Worm (Caenorhabditis elegans) whole organism, young adult: ENCODE results near the gene rps-21.

Source experiments
- B0019.2 ChIP-seq: fragments of 200-800 bp; sonication (Bioruptor generic); conservative IDR thresholded peaks from 2 replicates; pipeline ENCODE4 v1.3.6; 2022; ENCODE audit warnings: missing genetic modification reagents, missing genetic modification characterization, missing compliant biosample characterization
- D2030.7 ChIP-seq: fragments of 200-800 bp; sonication (Bioruptor generic); IDR thresholded peaks from 2 replicates; pipeline ENCODE4 v1.3.6; 2022; ENCODE audit warnings: missing genetic modification reagents, missing genetic modification characterization, missing compliant biosample characterization
- F22D6.2 ChIP-seq: sonication (generic microtip); optimal IDR thresholded peaks from 2 replicates; lab custom pipeline; 2016; ENCODE audit warnings: mild to moderate bottlenecking, missing genetic modification characterization, missing compliant biosample characterization
- F55B11.4 ChIP-seq: sonication (generic microtip); optimal IDR thresholded peaks from 2 replicates; lab custom pipeline; 2016; ENCODE audit warnings: missing compliant biosample characterization, missing genetic modification characterization, borderline replicate concordance; ENCODE audit not compliant: insufficient read depth
- F57C9.4 ChIP-seq: sonication (generic microtip); optimal IDR thresholded peaks from 2 replicates; lab custom pipeline; 2017; ENCODE audit warnings: mild to moderate bottlenecking, missing genetic modification characterization, missing compliant biosample characterization
- K12H6.12 ChIP-seq: fragments of 200-800 bp; sonication (Bioruptor generic); optimal IDR thresholded peaks from 2 replicates; lab custom pipeline; 2018; ENCODE audit warnings: mild to moderate bottlenecking, missing genetic modification characterization, missing compliant biosample characterization
- T07F8.4 ChIP-seq: sonication (generic microtip); optimal IDR thresholded peaks from 2 replicates; lab custom pipeline; 2016; ENCODE audit warnings: mild to moderate bottlenecking, missing genetic modification characterization, moderate library complexity, missing compliant biosample characterization
- Y79H2A.3 ChIP-seq: fragments of 200-800 bp; sonication (Bioruptor generic); conservative IDR thresholded peaks from 2 replicates; pipeline ENCODE4 v1.3.6; 2022; ENCODE audit warnings: missing genetic modification reagents, missing genetic modification characterization, missing compliant biosample characterization
- akir-1 ChIP-seq: fragments of 200-800 bp; sonication (Bioruptor generic); optimal IDR thresholded peaks from 2 replicates; lab custom pipeline; 2018; ENCODE audit warnings: mild to moderate bottlenecking, missing genetic modification characterization, moderate library complexity, missing compliant biosample characterization
- ama-1 ChIP-seq, 3 experiments: fragments of 150-350 bp in 1 of 3; sonication (generic microtip) in 2 of 3; optimal IDR thresholded peaks; 2 replicates each; lab custom pipeline; 2014 to 2018; ENCODE audit warnings: missing biosample characterization in 2 of 3, missing genetic modification characterization in 2 of 3, missing genetic modification reagents in 2 of 3
- aptf-3 ChIP-seq: fragments of 200-800 bp; sonication (Bioruptor generic); IDR thresholded peaks from 2 replicates; pipeline ENCODE4 v1.3.6; 2022; ENCODE audit warnings: missing genetic modification characterization, missing compliant biosample characterization
- atf-7 ChIP-seq: sonication (generic microtip); optimal IDR thresholded peaks from 2 replicates; lab custom pipeline; 2017; ENCODE audit warnings: mild to moderate bottlenecking, missing genetic modification characterization, missing compliant biosample characterization
- attf-5 ChIP-seq: fragments of 200-800 bp; sonication (Bioruptor generic); optimal IDR thresholded peaks from 2 replicates; lab custom pipeline; 2018; ENCODE audit warnings: mild to moderate bottlenecking, missing genetic modification characterization, missing compliant biosample characterization
- attf-6 ChIP-seq: fragments of 200-800 bp; sonication (Bioruptor generic); IDR thresholded peaks from 2 replicates; pipeline ENCODE4 v1.3.6; 2022; ENCODE audit warnings: missing genetic modification reagents, missing genetic modification characterization, missing compliant biosample characterization
- cebp-1 ChIP-seq, 2 experiments: fragments of 200-800 bp in 1 of 2; sonication (Bioruptor generic) in 1 of 2; sonication (generic microtip) in 1 of 2; IDR thresholded peaks in 1 of 2; optimal IDR thresholded peaks in 1 of 2; 2 replicates each; pipeline versions ENCODE4 v1.3.6 to Lab custom; 2017 to 2022; ENCODE audit warnings: missing compliant biosample characterization in 2 of 2, missing genetic modification characterization in 2 of 2, mild to moderate bottlenecking in 1 of 2, missing genetic modification reagents in 1 of 2, moderate library complexity in 1 of 2
- ceh-27 ChIP-seq: fragments of 200-800 bp; sonication (Bioruptor generic); optimal IDR thresholded peaks from 2 replicates; lab custom pipeline; 2018; ENCODE audit warnings: mild to moderate bottlenecking, missing genetic modification characterization, moderate library complexity, missing compliant biosample characterization
- ceh-91 ChIP-seq: fragments of 200-800 bp; sonication (Bioruptor generic); IDR thresholded peaks from 2 replicates; pipeline ENCODE4 v1.3.6; 2022; ENCODE audit warnings: missing genetic modification reagents, missing genetic modification characterization, missing compliant biosample characterization
- die-1 ChIP-seq: sonication (generic microtip); optimal IDR thresholded peaks from 2 replicates; lab custom pipeline; 2016; ENCODE audit warnings: missing genotype, mild to moderate bottlenecking, missing genetic modification characterization, missing compliant biosample characterization
- dpff-1 ChIP-seq: sonication (generic microtip); optimal IDR thresholded peaks from 2 replicates; lab custom pipeline; 2017; ENCODE audit warnings: mild to moderate bottlenecking, missing genetic modification characterization, missing compliant biosample characterization
- egl-18 ChIP-seq: fragments of 200-800 bp; sonication (Bioruptor generic); IDR thresholded peaks from 2 replicates; pipeline ENCODE4 v1.3.6; 2022; ENCODE audit warnings: missing genetic modification reagents, missing genetic modification characterization, missing compliant biosample characterization
- egl-44 ChIP-seq: fragments of 200-800 bp; sonication (Bioruptor generic); IDR thresholded peaks from 2 replicates; pipeline ENCODE4 v1.3.6; 2022; ENCODE audit warnings: missing genetic modification reagents, missing genetic modification characterization, missing compliant biosample characterization
- ets-4 ChIP-seq: fragments of 200-800 bp; sonication (Bioruptor generic); optimal IDR thresholded peaks from 2 replicates; lab custom pipeline; 2018; ENCODE audit warnings: mild to moderate bottlenecking, missing genetic modification characterization, missing compliant biosample characterization
- fkh-3 ChIP-seq: sonication (generic microtip); optimal IDR thresholded peaks from 2 replicates; lab custom pipeline; 2016; ENCODE audit warnings: mild to moderate bottlenecking, missing genetic modification characterization, missing compliant biosample characterization
- him-1 ChIP-seq: sonication (generic microtip); optimal IDR thresholded peaks from 2 replicates; lab custom pipeline; 2016; ENCODE audit warnings: missing genotype, missing genetic modification reagents, missing genetic modification characterization, missing compliant biosample characterization
- hlh-12 ChIP-seq: sonication (generic microtip); optimal IDR thresholded peaks from 2 replicates; lab custom pipeline; 2016; ENCODE audit warnings: missing genetic modification characterization, missing compliant biosample characterization
- hsf-1 ChIP-seq: fragments of 200-800 bp; sonication (Bioruptor generic); IDR thresholded peaks from 2 replicates; pipeline ENCODE4 v1.3.6; 2022; ENCODE audit warnings: missing genetic modification reagents, missing genetic modification characterization, missing compliant biosample characterization
- lin-40 ChIP-seq: sonication (generic microtip); optimal IDR thresholded peaks from 2 replicates; lab custom pipeline; 2016; ENCODE audit warnings: missing genetic modification characterization, mild to moderate bottlenecking, missing compliant biosample characterization, missing genotype, missing genetic modification reagents
- lin-54 ChIP-seq: fragments of 200-800 bp; sonication (Bioruptor generic); optimal IDR thresholded peaks from 2 replicates; lab custom pipeline; 2018; ENCODE audit warnings: mild to moderate bottlenecking, missing genetic modification characterization, missing compliant biosample characterization
- lir-1 ChIP-seq: fragments of 200-800 bp; sonication (Bioruptor generic); conservative IDR thresholded peaks from 2 replicates; pipeline ENCODE4 v1.3.6; 2022; ENCODE audit warnings: missing genetic modification reagents, missing genetic modification characterization, missing compliant biosample characterization
- madf-3 ChIP-seq: fragments of 200-800 bp; sonication (Bioruptor generic); IDR thresholded peaks from 2 replicates; pipeline ENCODE4 v1.3.6; 2022; ENCODE audit warnings: missing genetic modification reagents, missing genetic modification characterization, missing compliant biosample characterization
- madf-6 ChIP-seq: fragments of 200-800 bp; sonication (Bioruptor generic); IDR thresholded peaks from 2 replicates; pipeline ENCODE4 v1.3.6; 2022; ENCODE audit warnings: missing genetic modification reagents, missing genetic modification characterization, missing compliant biosample characterization
- madf-8 ChIP-seq: fragments of 200-800 bp; sonication (Bioruptor generic); conservative IDR thresholded peaks from 2 replicates; pipeline ENCODE4 v1.3.6; 2022; ENCODE audit warnings: missing genetic modification reagents, missing genetic modification characterization, missing compliant biosample characterization
- mcd-1 ChIP-seq: fragments of 200-800 bp; sonication (Bioruptor generic); IDR thresholded peaks from 2 replicates; pipeline ENCODE4 v1.3.6; 2022; ENCODE audit warnings: missing genetic modification reagents, missing genetic modification characterization, missing compliant biosample characterization
- mxl-1 ChIP-seq: sonication (generic microtip); optimal IDR thresholded peaks from 2 replicates; lab custom pipeline; 2016; ENCODE audit warnings: missing genetic modification characterization, missing compliant biosample characterization
- nfya-2 ChIP-seq: fragments of 200-800 bp; sonication (Bioruptor generic); IDR thresholded peaks from 2 replicates; pipeline ENCODE4 v1.3.6; 2022; ENCODE audit warnings: missing genetic modification reagents, missing genetic modification characterization, missing compliant biosample characterization
- nhr-120 ChIP-seq: fragments of 200-800 bp; sonication (Bioruptor generic); IDR thresholded peaks from 2 replicates; pipeline ENCODE4 v1.3.6; 2022; ENCODE audit warnings: missing genetic modification characterization, missing compliant biosample characterization
- nhr-179 ChIP-seq: sonication (generic microtip); optimal IDR thresholded peaks from 2 replicates; lab custom pipeline; 2016; ENCODE audit warnings: mild to moderate bottlenecking, missing genetic modification characterization, missing compliant biosample characterization
- sea-2 ChIP-seq: fragments of 200-800 bp; sonication (Bioruptor generic); IDR thresholded peaks from 2 replicates; pipeline ENCODE4 v1.3.6; 2022; ENCODE audit warnings: missing genetic modification characterization, missing compliant biosample characterization
- somi-1 ChIP-seq: fragments of 200-800 bp; sonication (Bioruptor generic); optimal IDR thresholded peaks from 2 replicates; lab custom pipeline; 2018; ENCODE audit warnings: mild to moderate bottlenecking, missing genetic modification characterization, missing compliant biosample characterization
- tbx-9 ChIP-seq: sonication (generic microtip); optimal IDR thresholded peaks from 2 replicates; lab custom pipeline; 2016; ENCODE audit warnings: borderline replicate concordance, missing genetic modification characterization, inconsistent platforms, missing compliant biosample characterization
- unc-62 ChIP-seq: fragments of 150-350 bp; optimal IDR thresholded peaks from 2 replicates; lab custom pipeline; 2014; ENCODE audit warnings: missing biosample characterization, missing genetic modification reagents, missing genetic modification characterization
- xnd-1 ChIP-seq: sonication (generic microtip); optimal IDR thresholded peaks from 2 replicates; lab custom pipeline; 2016; ENCODE audit warnings: missing genotype, missing genetic modification reagents, missing genetic modification characterization, missing compliant biosample characterization
- zim-3 ChIP-seq: sonication (generic microtip); optimal IDR thresholded peaks from 2 replicates; lab custom pipeline; 2017; ENCODE audit warnings: mild to moderate bottlenecking, missing genetic modification characterization, moderate library complexity, missing compliant biosample characterization
- ztf-25 ChIP-seq: fragments of 200-800 bp; sonication (Bioruptor generic); IDR thresholded peaks from 2 replicates; pipeline ENCODE4 v1.3.6; 2022; ENCODE audit warnings: missing genetic modification reagents, missing genetic modification characterization, missing compliant biosample characterization
- ztf-26 ChIP-seq: sonication (generic microtip); optimal IDR thresholded peaks from 2 replicates; lab custom pipeline; 2017; ENCODE audit warnings: missing genetic modification characterization, missing compliant biosample characterization

rps-21 gene

DNA sequence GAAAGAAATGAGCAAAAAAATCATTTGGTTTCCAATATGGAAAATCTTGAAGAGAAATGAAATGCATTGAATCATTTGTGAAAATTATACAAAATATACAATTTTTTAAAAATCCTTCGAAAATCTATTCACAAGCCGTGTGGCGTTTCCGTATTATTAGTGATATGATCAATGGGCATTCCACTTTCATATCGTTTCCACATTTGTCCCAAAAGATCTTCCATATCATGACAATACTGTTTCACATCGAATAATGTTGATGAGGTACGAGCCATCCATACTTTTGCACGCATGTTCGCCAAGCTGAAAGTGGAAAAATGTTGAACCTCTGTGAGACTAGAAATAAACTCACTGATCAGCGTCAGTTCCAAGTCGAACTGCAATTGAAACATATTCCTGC lies 43.1 kb downstream of the rps-21 start:
- TF ChIP-seq F22D6.2 (tag; lab: Kevin White, UChicago), result no peak
- no peak for TF ChIP-seq tbx-9 (tag; lab: Kevin White, UChicago)
- TF ChIP-seq madf-3, result 0 out of 2 replicates have a peak, but pooled peaks have one; percentile 26
- TF ChIP-seq, all 124 proteins: peak for 1

DNA sequence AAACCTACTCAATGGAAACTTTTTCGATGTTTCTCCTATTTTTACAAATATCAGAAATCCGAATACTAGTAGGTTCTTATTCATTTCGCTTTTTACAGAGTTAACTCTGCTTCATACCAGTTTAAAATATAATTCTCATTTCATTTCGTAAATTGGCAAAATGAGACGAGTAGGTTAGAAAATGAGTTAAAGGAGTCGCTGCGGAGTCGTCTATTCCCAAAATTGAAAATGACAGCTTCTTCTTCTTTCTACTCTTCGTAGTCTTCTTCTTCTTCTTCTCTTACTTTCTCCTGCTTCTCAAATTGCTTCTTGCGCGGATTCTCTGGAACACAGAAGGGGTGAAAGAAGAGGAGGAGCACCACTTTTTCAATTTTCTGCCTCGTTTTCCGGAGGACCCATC lies 44.7 kb downstream of the rps-21 start, which contains the start of gene glr-2:
Gene glr-2, minus strand, starts transcription at position 211 of the 400 bp plus-strand sequence.
- TF ChIP-seq ceh-91 (GFP tag; lab: Robert Waterston, UW) (no peak), F57C9.4 (tag; lab: Kevin White, UChicago) (no peak), madf-6 (GFP tag; lab: Robert Waterston, UW) (no peak), lir-1 (GFP tag; lab: Robert Waterston, UW) (no peak), F55B11.4 (tag; lab: Kevin White, UChicago) (no peak), lin-40 (tag; lab: Kevin White, UChicago) (no peak), him-1 (tag; lab: Kevin White, UChicago) (no peak), fkh-3 (tag; lab: Kevin White, UChicago) (no peak), Y79H2A.3 (GFP tag; lab: Robert Waterston, UW) (no peak), F22D6.2 (tag; lab: Kevin White, UChicago) (no peak), xnd-1 (tag; lab: Kevin White, UChicago) (no peak), lin-54 (GFP tag; lab: Kevin White, UChicago) (no peak), cebp-1 (GFP tag; IDR thresholded peaks at IDR 0.05; lab: Robert Waterston, UW) (no peak), cebp-1 (tag; optimal IDR thresholded peaks at IDR 0.05; lab: Kevin White, UChicago) (no peak), aptf-3 (GFP tag; lab: Robert Waterston, UW) (no peak), ets-4 (GFP tag; lab: Kevin White, UChicago) (no peak), egl-44 (GFP tag; lab: Robert Waterston, UW) (no peak), hsf-1 (no peak)
- TF ChIP-seq, all 124 proteins: peak for 0

- no peak for TF ChIP-seq sea-2 (GFP tag; lab: Robert Waterston, UW)
- TF ChIP-seq D2030.7, result peak; percentile 92
- no peak for TF ChIP-seq die-1 (tag; lab: Kevin White, UChicago)
- peak; percentile 30 for TF ChIP-seq dpff-1 (tag; lab: Kevin White, UChicago)
- TF ChIP-seq lin-40 (tag; lab: Kevin White, UChicago), result no peak
- TF ChIP-seq mxl-1, result no peak
- TF ChIP-seq nhr-179 (tag; lab: Kevin White, UChicago), result no peak
- no peak for TF ChIP-seq attf-5
- TF ChIP-seq ztf-25, result no peak
- TF ChIP-seq T07F8.4 (tag; lab: Kevin White, UChicago), result no peak
- TF ChIP-seq unc-62, result no peak
- peak; percentile 56 for TF ChIP-seq hsf-1
- no peak for TF ChIP-seq K12H6.12
- TF ChIP-seq mcd-1 (GFP tag; lab: Robert Waterston, UW), result peak; percentile 51
- TF ChIP-seq attf-6 (GFP tag; lab: Robert Waterston, UW), result peak; percentile 96
- TF ChIP-seq ceh-27 (GFP tag; lab: Kevin White, UChicago), result no peak
- no peak for TF ChIP-seq nfya-2 (GFP tag; lab: Robert Waterston, UW)
- no peak for TF ChIP-seq hlh-12 (tag; lab: Kevin White, UChicago)
- no peak for TF ChIP-seq atf-7
- 0 out of 2 replicates have a peak, but pooled peaks have one; percentile 7 for TF ChIP-seq madf-8
- TF ChIP-seq akir-1 (GFP tag; lab: Kevin White, UChicago), result no peak
- TF ChIP-seq B0019.2 (GFP tag; lab: Robert Waterston, UW), result 0 out of 2 replicates have a peak, but pooled peaks have one; percentile 24
- no peak for TF ChIP-seq zim-3
- TF ChIP-seq egl-18, result no peak
- no peak for TF ChIP-seq somi-1 (GFP tag; lab: Kevin White, UChicago)
- peak; percentile 63 for TF ChIP-seq lin-54 (GFP tag; lab: Kevin White, UChicago)
- TF ChIP-seq ztf-26 (tag; lab: Kevin White, UChicago), result no peak
- TF ChIP-seq F55B11.4 (tag; lab: Kevin White, UChicago), result no peak
- peak; percentile 19 for TF ChIP-seq ama-1 (optimal IDR thresholded peaks at IDR 0.05; lab: Kevin White, UChicago)
- TF ChIP-seq ama-1 (GFP tag; optimal IDR thresholded peaks at IDR 0.05; lab: Kevin White, UChicago), result peak in 1 of 2 experiments; percentile 11
- no peak for TF ChIP-seq nhr-120 (GFP tag; lab: Robert Waterston, UW)
Observed at ce11 chrIII:7142172-7142601, 47.2 kb downstream of the rps-21 start.
